Worm (Caenorhabditis elegans): ENCODE measurements around the gene clec-9.

ce11 chrV:16749473-16749872 is 43.0 kb upstream of the clec-9 start:
- TF ChIP-seq him-1 (tag; optimal IDR thresholded peaks at IDR 0.05) (no peak), W03F9.2 (tag; optimal IDR thresholded peaks at IDR 0.05) (no peak)

Measured in whole organism, L4/young adult.